Fruit fly (Drosophila melanogaster) whole organism, embryonic: ENCODE results near the gene Pde6.

Experiments used
- Ada2b ChIP-seq: fragments of 200-800 bp; sonication (Bioruptor generic); IDR thresholded peaks from 2 replicates; pipeline ENCODE4 v1.3.6; 2022; ENCODE audit warnings: missing biosample characterization, missing genetic modification characterization
- Antp ChIP-seq: fragments of 200-800 bp; sonication (Bioruptor generic); optimal IDR thresholded peaks from 3 replicates; lab custom pipeline; 2016; ENCODE audit warnings: missing biosample characterization, missing genetic modification characterization
- Awh ChIP-seq: fragments of 200-800 bp; sonication (Bioruptor generic); IDR thresholded peaks from 2 replicates; pipeline ENCODE4, ENCODE4 v1.3.6; 2022; ENCODE audit warnings: missing biosample characterization, missing genetic modification characterization
- CG10147 ChIP-seq: fragments of 200-800 bp; sonication (Bioruptor generic); optimal IDR thresholded peaks from 2 replicates; lab custom pipeline; 2019; ENCODE audit warnings: missing biosample characterization, mild to moderate bottlenecking, missing genetic modification characterization, moderate library complexity
- CG10959 ChIP-seq: fragments of 200-800 bp; sonication (Bioruptor generic); IDR thresholded peaks from 2 replicates; pipeline ENCODE4 v1.3.6; 2022; ENCODE audit warnings: missing biosample characterization, missing genetic modification characterization
- CG11247 ChIP-seq: fragments of 200-800 bp; sonication (Bioruptor generic); IDR thresholded peaks from 2 replicates; pipeline ENCODE4 v1.3.6; 2022; ENCODE audit warnings: missing biosample characterization, missing genetic modification characterization
- CG12071 ChIP-seq: fragments of 200-800 bp; sonication (Bioruptor generic); optimal IDR thresholded peaks from 3 replicates; lab custom pipeline; 2018; ENCODE audit warnings: missing biosample characterization, mild to moderate bottlenecking, missing genetic modification characterization
- CG12942 ChIP-seq: fragments of 200-800 bp; sonication (Bioruptor generic); optimal IDR thresholded peaks from 3 replicates; lab custom pipeline; 2016; ENCODE audit warnings: missing biosample characterization, missing genetic modification characterization
- CG14050 ChIP-seq: fragments of 200-800 bp; sonication (Bioruptor generic); IDR thresholded peaks from 3 replicates; pipeline ENCODE4 v1.3.6; 2022; ENCODE audit warnings: missing biosample characterization, missing genetic modification characterization
- CG15696 ChIP-seq: fragments of 200-800 bp; sonication (Bioruptor generic); optimal IDR thresholded peaks from 2 replicates; lab custom pipeline; 2019; ENCODE audit warnings: missing biosample characterization, mild to moderate bottlenecking, missing genetic modification characterization, moderate library complexity
- CG1602 ChIP-seq: fragments of 200-800 bp; sonication (Bioruptor generic); optimal IDR thresholded peaks from 3 replicates; lab custom pipeline; 2016; ENCODE audit warnings: missing biosample characterization, missing genetic modification characterization
- CG18599 ChIP-seq: fragments of 200-800 bp; sonication (Bioruptor generic); optimal IDR thresholded peaks from 3 replicates; lab custom pipeline; 2017; ENCODE audit warnings: missing biosample characterization, missing genetic modification characterization, mild to moderate bottlenecking, moderate library complexity, missing genetic modification reagents
- CG18619 ChIP-seq: fragments of 200-800 bp; sonication (Bioruptor generic); optimal IDR thresholded peaks from 3 replicates; lab custom pipeline; 2017; ENCODE audit warnings: missing biosample characterization, mild to moderate bottlenecking, missing genetic modification characterization
- CG2116 ChIP-seq: fragments of 200-800 bp; sonication (Bioruptor generic); optimal IDR thresholded peaks from 3 replicates; lab custom pipeline; 2018; ENCODE audit warnings: missing biosample characterization, mild to moderate bottlenecking, missing genetic modification characterization
- CG2120 ChIP-seq: fragments of 200-800 bp; sonication (Bioruptor generic); optimal IDR thresholded peaks from 3 replicates; lab custom pipeline; 2016; ENCODE audit warnings: missing biosample characterization, missing genetic modification characterization
- CG2202 ChIP-seq: fragments of 200-800 bp; sonication (Bioruptor generic); optimal IDR thresholded peaks from 2 replicates; lab custom pipeline; 2018; ENCODE audit warnings: missing biosample characterization, mild to moderate bottlenecking, missing genetic modification characterization
- CG34376 ChIP-seq: fragments of 200-800 bp; sonication (Bioruptor generic); optimal IDR thresholded peaks from 2 replicates; lab custom pipeline; 2018; ENCODE audit warnings: missing biosample characterization, mild to moderate bottlenecking, missing genetic modification characterization
- CG7357 ChIP-seq: fragments of 200-800 bp; sonication (Bioruptor generic); IDR thresholded peaks from 3 replicates; pipeline ENCODE4 v1.3.6; 2022; ENCODE audit warnings: missing biosample characterization, missing genetic modification characterization
- CG8089 ChIP-seq: fragments of 200-800 bp; sonication (Bioruptor generic); optimal IDR thresholded peaks from 3 replicates; lab custom pipeline; 2016; ENCODE audit warnings: missing biosample characterization, missing genetic modification characterization
- CG8281 ChIP-seq: fragments of 200-800 bp; sonication (Bioruptor generic); optimal IDR thresholded peaks from 2 replicates; lab custom pipeline; 2018; ENCODE audit warnings: missing biosample characterization, mild to moderate bottlenecking, missing genetic modification characterization, moderate library complexity
- CG8359 ChIP-seq: fragments of 200-800 bp; sonication (Bioruptor generic); optimal IDR thresholded peaks from 2 replicates; lab custom pipeline; 2017; ENCODE audit warnings: missing biosample characterization, mild to moderate bottlenecking, missing genetic modification characterization, borderline replicate concordance
- CG9437 ChIP-seq: fragments of 200-800 bp; sonication (Bioruptor generic); optimal IDR thresholded peaks from 2 replicates; lab custom pipeline; 2018; ENCODE audit warnings: missing biosample characterization, mild to moderate bottlenecking, missing genetic modification characterization
- CoRest ChIP-seq: fragments of 200-800 bp; sonication (Bioruptor generic); optimal IDR thresholded peaks from 3 replicates; lab custom pipeline; 2018; ENCODE audit warnings: missing biosample characterization, mild to moderate bottlenecking, missing genetic modification characterization, moderate library complexity
- Dbx ChIP-seq: fragments of 200-800 bp; sonication (Bioruptor generic); IDR thresholded peaks from 3 replicates; pipeline ENCODE4 v1.3.6; 2022; ENCODE audit warnings: missing biosample characterization, missing genetic modification characterization
- E2f2 ChIP-seq: fragments of 200-800 bp; sonication (Bioruptor generic); IDR thresholded peaks from 2 replicates; pipeline ENCODE4 v1.3.6; 2022; ENCODE audit warnings: missing biosample characterization, missing genetic modification characterization
- Gsc ChIP-seq: fragments of 200-800 bp; sonication (Bioruptor generic); IDR thresholded peaks from 2 replicates; pipeline ENCODE4 v1.3.6; 2022; ENCODE audit warnings: missing biosample characterization, missing genetic modification characterization
- Hmx ChIP-seq: fragments of 200-800 bp; sonication (Bioruptor generic); optimal IDR thresholded peaks from 2 replicates; lab custom pipeline; 2016; ENCODE audit warnings: missing biosample characterization, missing genetic modification characterization
- Hr39 ChIP-seq: fragments of >200 bp; optimal IDR thresholded peaks from 2 replicates; lab custom pipeline; 2017
- Hr78 ChIP-seq, 2 experiments: fragments of 200-800 bp in 1 of 2; fragments of >200 bp in 1 of 2; sonication (Bioruptor generic) in 1 of 2; optimal IDR thresholded peaks; 2 replicates each; lab custom pipeline; 2017 to 2019; ENCODE audit warnings: missing biosample characterization in 2 of 2, missing genetic modification characterization in 2 of 2, mild to moderate bottlenecking in 1 of 2, moderate library complexity in 1 of 2
- Mad ChIP-seq: fragments of 200-800 bp; sonication (Bioruptor generic); optimal IDR thresholded peaks from 2 replicates; lab custom pipeline; 2016; ENCODE audit warnings: missing biosample characterization, missing genetic modification characterization
- Meics ChIP-seq: fragments of 200-800 bp; sonication (Bioruptor generic); optimal IDR thresholded peaks from 2 replicates; lab custom pipeline; 2017; ENCODE audit warnings: missing biosample characterization, mild to moderate bottlenecking, missing genetic modification characterization
- Ptx1 ChIP-seq: fragments of 200-800 bp; sonication (Bioruptor generic); IDR thresholded peaks from 2 replicates; pipeline ENCODE4 v1.3.6; 2022; ENCODE audit warnings: missing biosample characterization, missing genetic modification characterization
- Scr ChIP-seq: fragments of 200-800 bp; sonication (Bioruptor generic); IDR thresholded peaks from 2 replicates; pipeline ENCODE4 v1.3.6; 2022; ENCODE audit warnings: missing biosample characterization, missing genetic modification characterization; ENCODE audit not compliant: partially characterized antibody
- Sox100B ChIP-seq: fragments of 200-800 bp; sonication (Bioruptor generic); optimal IDR thresholded peaks from 3 replicates; lab custom pipeline; 2018; ENCODE audit warnings: missing biosample characterization, mild to moderate bottlenecking, missing genetic modification characterization
- bigmax ChIP-seq: fragments of 200-800 bp; sonication (Bioruptor generic); optimal IDR thresholded peaks from 2 replicates; lab custom pipeline; 2018; ENCODE audit warnings: missing biosample characterization, mild to moderate bottlenecking, missing genetic modification characterization
- cwo ChIP-seq: fragments of 200-800 bp; sonication (Bioruptor generic); optimal IDR thresholded peaks from 3 replicates; lab custom pipeline; 2017; ENCODE audit warnings: missing biosample characterization, missing genetic modification characterization, mild to moderate bottlenecking, moderate library complexity, missing genetic modification reagents
- da ChIP-seq: fragments of 200-800 bp; sonication (Bioruptor generic); optimal IDR thresholded peaks from 2 replicates; lab custom pipeline; 2016; ENCODE audit warnings: missing biosample characterization, missing genetic modification characterization
- dmrt11E ChIP-seq: fragments of 200-800 bp; sonication (Bioruptor generic); optimal IDR thresholded peaks from 3 replicates; lab custom pipeline; 2018; ENCODE audit warnings: missing biosample characterization, mild to moderate bottlenecking, missing genetic modification characterization, moderate library complexity
- gcm2 ChIP-seq: fragments of 200-800 bp; sonication (Bioruptor generic); optimal IDR thresholded peaks from 2 replicates; lab custom pipeline; 2016; ENCODE audit warnings: missing biosample characterization, missing genetic modification characterization
- gro ChIP-seq: fragments of 200-800 bp; sonication (Bioruptor generic); optimal IDR thresholded peaks from 2 replicates; lab custom pipeline; 2016; ENCODE audit warnings: missing biosample characterization, missing genetic modification characterization
- hbn ChIP-seq: fragments of 200-800 bp; sonication (Bioruptor generic); IDR thresholded peaks from 2 replicates; pipeline ENCODE4 v1.3.6; 2022; ENCODE audit warnings: missing biosample characterization, missing genetic modification characterization; ENCODE audit not compliant: partially characterized antibody
- her ChIP-seq: fragments of 200-800 bp; sonication (Bioruptor generic); optimal IDR thresholded peaks from 2 replicates; lab custom pipeline; 2016; ENCODE audit warnings: missing biosample characterization, missing genetic modification characterization
- kah ChIP-seq: fragments of 200-800 bp; sonication (Bioruptor generic); optimal IDR thresholded peaks from 2 replicates; lab custom pipeline; 2018; ENCODE audit warnings: missing biosample characterization, mild to moderate bottlenecking, missing genetic modification characterization
- ken ChIP-seq: fragments of 200-800 bp; sonication (Bioruptor generic); IDR thresholded peaks from 3 replicates; pipeline ENCODE4 v1.3.6; 2022; ENCODE audit warnings: missing biosample characterization, missing genetic modification characterization
- pfk ChIP-seq: fragments of 200-800 bp; sonication (Bioruptor generic); optimal IDR thresholded peaks from 2 replicates; lab custom pipeline; 2018; ENCODE audit warnings: missing biosample characterization, mild to moderate bottlenecking, missing genetic modification characterization, moderate library complexity
- rib ChIP-seq: fragments of 200-800 bp; sonication (Bioruptor generic); IDR thresholded peaks from 2 replicates; pipeline ENCODE4 v1.3.6; 2022; ENCODE audit warnings: missing biosample characterization, missing genetic modification characterization
- sens ChIP-seq: fragments of 200-800 bp; sonication (Bioruptor generic); peaks from one replicate; lab custom pipeline; 2016; ENCODE audit warnings: missing biosample characterization, missing genetic modification characterization
- so ChIP-seq: fragments of 200-800 bp; sonication (Bioruptor generic); IDR thresholded peaks from 3 replicates; pipeline ENCODE4 v1.3.6; 2022; ENCODE audit warnings: missing biosample characterization, missing genetic modification characterization
- ssp ChIP-seq: fragments of 200-800 bp; sonication (Bioruptor generic); IDR thresholded peaks from 2 replicates; pipeline ENCODE4 v1.3.6; 2022; ENCODE audit warnings: missing biosample characterization, missing genetic modification characterization
- tna ChIP-seq: fragments of 200-800 bp; sonication (Bioruptor generic); IDR thresholded peaks from 2 replicates; pipeline ENCODE4 v1.3.6; 2022; ENCODE audit warnings: missing biosample characterization, missing genetic modification characterization; ENCODE audit not compliant: partially characterized antibody

Gene Pde6

dm6 chr3R:14478438-14479033, 79.6 kb downstream of the Pde6 start (continued):
- TF ChIP-seq Mad (GFP tag; lab: Kevin White, UChicago) (no peak), ken (GFP tag; lab: Robert Waterston, UW) (no peak; the same call in 2 of the 3 replicates), Hr78 (GFP tag; optimal IDR thresholded peaks at IDR 0.05; lab: Kevin White, UChicago) (peak in 1 of 2 experiments; percentile 77), Dbx (GFP tag; lab: Robert Waterston, UW) (peak; percentile 62; the same call in 2 of the 3 replicates), E2f2 (peak; percentile 61; the same call in 1 of the 2 replicates), CG2202 (peak; percentile 65), Hr39 (lab: Kevin White, UChicago) (no peak), bigmax (GFP tag; lab: Kevin White, UChicago) (no peak), Ada2b (peak; percentile 55), Antp (GFP tag; lab: Kevin White, UChicago) (no peak), tna (GFP tag; lab: Robert Waterston, UW) (no peak), CG18599 (GFP tag; lab: Kevin White, UChicago) (peak; percentile 84), ssp (GFP tag; lab: Robert Waterston, UW) (peak; percentile 72), CG8281 (tag; lab: Kevin White, UChicago) (peak; percentile 42), Ptx1 (peak; percentile 88), hbn (GFP tag; lab: Robert Waterston, UW) (no peak), CG7357 (GFP tag; lab: Robert Waterston, UW) (peak; percentile 71; the same call in 1 of the 3 replicates), so (GFP tag; lab: Robert Waterston, UW) (peak; percentile 56; the same call in 1 of the 3 replicates), CG14050 (GFP tag; lab: Robert Waterston, UW) (peak; percentile 29; the same call in 1 of the 3 replicates), CG8089 (GFP tag; lab: Kevin White, UChicago) (no peak), her (GFP tag; lab: Kevin White, UChicago) (no peak), pfk (GFP tag; lab: Kevin White, UChicago) (no peak), CG10147 (GFP tag; lab: Kevin White, UChicago) (peak; percentile 77), Scr (GFP tag; lab: Robert Waterston, UW) (no peak), Gsc (GFP tag; lab: Robert Waterston, UW) (no peak; the same call in 1 of the 2 replicates), da (GFP tag; lab: Kevin White, UChicago) (no peak), CG8359 (peak; percentile 69), dmrt11E (peak; percentile 93), CG11247 (GFP tag; lab: Robert Waterston, UW) (no peak), CG34376 (GFP tag; lab: Kevin White, UChicago) (no peak), CG15696 (peak; percentile 86), Meics (GFP tag; lab: Kevin White, UChicago) (peak; percentile 80), gro (no peak), CG12071 (no peak), Hmx (GFP tag; lab: Kevin White, UChicago) (no peak), sens (peak; percentile 78), CG2116 (GFP tag; lab: Kevin White, UChicago) (peak; percentile 34), CG18619 (GFP tag; lab: Kevin White, UChicago) (peak; percentile 58), CG12942 (GFP tag; lab: Kevin White, UChicago) (peak; percentile 34), CG1602 (GFP tag; lab: Kevin White, UChicago) (peak; percentile 80), CG2120 (GFP tag; lab: Kevin White, UChicago) (peak; percentile 75), Awh (GFP tag; lab: Robert Waterston, UW) (peak; percentile 65; the same call in 1 of the 2 replicates), CoRest (peak; percentile 91), cwo (GFP tag; lab: Kevin White, UChicago) (peak; percentile 78), CG9437 (GFP tag; lab: Kevin White, UChicago) (peak; percentile 71), CG10959 (GFP tag; lab: Robert Waterston, UW) (peak; percentile 62; the same call in 1 of the 2 replicates), Sox100B (peak; percentile 76), gcm2 (GFP tag; lab: Kevin White, UChicago) (no peak), kah (GFP tag; lab: Kevin White, UChicago) (peak; percentile 31), rib (GFP tag; lab: Robert Waterston, UW) (no peak)
